Worm (Caenorhabditis elegans) whole organism, L2 larva: ENCODE measurements around the gene cyp-13B2.

Experiments
- aly-2 ChIP-seq: fragments of 150-350 bp; optimal IDR thresholded peaks from 2 replicates; lab custom pipeline; 2014; ENCODE audit warnings: missing biosample characterization, missing genetic modification characterization
- ceh-82 ChIP-seq: fragments of 150-350 bp; optimal IDR thresholded peaks from 2 replicates; lab custom pipeline; 2014; ENCODE audit warnings: missing biosample characterization, missing genetic modification characterization
- mdl-1 ChIP-seq, 2 experiments: fragments of 150-350 bp in 1 of 2; sonication (generic microtip) in 1 of 2; optimal IDR thresholded peaks; 2 replicates each; lab custom pipeline; 2017; ENCODE audit warnings: missing biosample characterization in 2 of 2, missing genetic modification characterization in 2 of 2
- nhr-23 ChIP-seq: fragments of 150-350 bp; optimal IDR thresholded peaks from 2 replicates; lab custom pipeline; 2014; ENCODE audit warnings: missing biosample characterization, missing genetic modification reagents, missing genetic modification characterization
- snpc-4 ChIP-seq: fragments of 150-350 bp; optimal IDR thresholded peaks from 2 replicates; lab custom pipeline; 2014; ENCODE audit warnings: missing biosample characterization, missing genetic modification characterization

DNA sequence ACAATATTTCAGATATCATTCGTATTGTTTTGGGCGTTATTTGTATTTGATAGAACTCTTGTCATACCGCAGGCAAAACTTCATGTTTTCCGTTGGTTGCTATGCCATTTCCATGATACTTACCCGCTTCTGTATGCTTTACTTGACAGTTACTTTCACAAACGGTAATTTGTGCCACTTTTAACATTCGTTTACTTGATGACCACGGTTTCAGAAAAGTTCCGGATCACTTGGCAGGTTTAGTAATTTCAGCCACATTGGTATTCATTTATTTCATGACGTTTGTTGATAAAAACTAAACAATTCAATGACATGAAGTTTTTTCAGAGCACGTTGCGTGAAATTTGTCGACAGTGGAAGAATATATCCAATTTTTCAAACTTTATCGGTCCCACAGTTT, 45.9 kb upstream of the cyp-13B2 start:
- TF ChIP-seq mdl-1 (tag; optimal IDR thresholded peaks at IDR 0.05; lab: Kevin White, UChicago) (no peak), aly-2 (no peak), ceh-82 (tag; lab: Kevin White, UChicago) (no peak), snpc-4 (tag; lab: Kevin White, UChicago) (no peak), nhr-23 (tag; lab: Kevin White, UChicago) (no peak)
